Worm (Caenorhabditis elegans) whole organism, L3 larva: ENCODE measurements around the gene ifd-2.

Source experiments
- ZK546.5 ChIP-seq: sonication (generic microtip); optimal IDR thresholded peaks from 2 replicates; lab custom pipeline; 2017; ENCODE audit warnings: missing biosample characterization, missing genetic modification characterization
- ama-1 ChIP-seq: fragments of 150-350 bp; optimal IDR thresholded peaks from 2 replicates; lab custom pipeline; 2018
- ceh-28 ChIP-seq: fragments of 150-350 bp; optimal IDR thresholded peaks from 2 replicates; lab custom pipeline; 2014; ENCODE audit warnings: missing biosample characterization, missing genetic modification reagents, missing genetic modification characterization
- ceh-9 ChIP-seq: sonication (generic microtip); optimal IDR thresholded peaks from 2 replicates; lab custom pipeline; 2018; ENCODE audit warnings: missing biosample characterization, missing genetic modification characterization
- egl-27 ChIP-seq: sonication (generic microtip); optimal IDR thresholded peaks from 4 replicates; lab custom pipeline; 2017; ENCODE audit warnings: missing biosample characterization, missing genetic modification reagents, missing genetic modification characterization
- elt-1 ChIP-seq: fragments of 150-350 bp; optimal IDR thresholded peaks from 2 replicates; lab custom pipeline; 2014; ENCODE audit warnings: missing biosample characterization, missing genetic modification characterization
- elt-2 ChIP-seq: sonication (generic microtip); optimal IDR thresholded peaks from 2 replicates; lab custom pipeline; 2016; ENCODE audit warnings: missing genetic modification reagents, mild to moderate bottlenecking, missing genetic modification characterization, missing compliant biosample characterization
- fkh-2 ChIP-seq: fragments of 150-350 bp; optimal IDR thresholded peaks from 2 replicates; lab custom pipeline; 2014; ENCODE audit warnings: missing biosample characterization, missing genetic modification reagents, missing genetic modification characterization
- fos-1 ChIP-seq: fragments of 150-350 bp; optimal IDR thresholded peaks from 2 replicates; lab custom pipeline; 2014; ENCODE audit warnings: missing biosample characterization, missing genetic modification characterization
- hmg-11 ChIP-seq: sonication (generic microtip); optimal IDR thresholded peaks from 2 replicates; lab custom pipeline; 2016; ENCODE audit warnings: missing genetic modification characterization, missing compliant biosample characterization
- jun-1 ChIP-seq: fragments of 150-350 bp; optimal IDR thresholded peaks from 2 replicates; lab custom pipeline; 2014; ENCODE audit warnings: missing biosample characterization, missing genetic modification reagents, missing genetic modification characterization
- lin-15B ChIP-seq: fragments of 150-350 bp; optimal IDR thresholded peaks from 2 replicates; lab custom pipeline; 2014; ENCODE audit warnings: missing biosample characterization, missing genetic modification characterization
- lin-39 ChIP-seq: fragments of 150-350 bp; optimal IDR thresholded peaks from 2 replicates; lab custom pipeline; 2018; ENCODE audit warnings: missing biosample characterization, missing genetic modification reagents, missing genetic modification characterization
- lsy-12 ChIP-seq: sonication (generic microtip); optimal IDR thresholded peaks from 2 replicates; lab custom pipeline; 2016; ENCODE audit warnings: mild to moderate bottlenecking, missing genetic modification characterization, missing compliant biosample characterization
- mml-1 ChIP-seq: fragments of 150-350 bp; sonication (generic microtip); optimal IDR thresholded peaks from 3 replicates; lab custom pipeline; 2014; ENCODE audit warnings: missing biosample characterization, missing genetic modification characterization
- nfya-1 ChIP-seq: sonication (generic microtip); optimal IDR thresholded peaks from 2 replicates; lab custom pipeline; 2017; ENCODE audit warnings: missing genetic modification characterization, mild to moderate bottlenecking, missing compliant biosample characterization, antibody characterized with exemption, moderate library complexity; ENCODE audit not compliant: insufficient read depth
- nhr-11 ChIP-seq: fragments of 150-350 bp; optimal IDR thresholded peaks from 2 replicates; lab custom pipeline; 2014; ENCODE audit warnings: missing biosample characterization, missing genetic modification characterization
- nhr-12 ChIP-seq: fragments of 150-350 bp; optimal IDR thresholded peaks from 2 replicates; lab custom pipeline; 2014; ENCODE audit warnings: missing biosample characterization, missing genetic modification characterization
- nhr-25 ChIP-seq: sonication (generic microtip); optimal IDR thresholded peaks from 2 replicates; lab custom pipeline; 2017; ENCODE audit warnings: missing biosample characterization, missing genetic modification characterization
- nhr-28 ChIP-seq: fragments of 150-350 bp; optimal IDR thresholded peaks from 2 replicates; lab custom pipeline; 2014; ENCODE audit warnings: missing biosample characterization, missing genetic modification characterization
- nhr-43 ChIP-seq: sonication (generic microtip); optimal IDR thresholded peaks from 2 replicates; lab custom pipeline; 2016; ENCODE audit warnings: mild to moderate bottlenecking, missing genetic modification characterization, missing compliant biosample characterization; ENCODE audit not compliant: poor library complexity, severe bottlenecking
- nhr-76 ChIP-seq: fragments of 150-350 bp; sonication (generic microtip); optimal IDR thresholded peaks from 5 replicates; lab custom pipeline; 2014; ENCODE audit warnings: missing biosample characterization, missing genetic modification characterization
- pha-4 ChIP-seq: fragments of 150-350 bp; optimal IDR thresholded peaks from 2 replicates; lab custom pipeline; 2014; ENCODE audit warnings: missing biosample characterization, missing genetic modification reagents, missing genetic modification characterization
- pqm-1 ChIP-seq: fragments of 150-350 bp; optimal IDR thresholded peaks from 2 replicates; lab custom pipeline; 2017; ENCODE audit warnings: missing biosample characterization, missing genetic modification characterization, inconsistent platforms
- skn-1 ChIP-seq: fragments of 150-350 bp; optimal IDR thresholded peaks from 2 replicates; lab custom pipeline; 2014; ENCODE audit warnings: missing biosample characterization, missing genetic modification characterization
- snpc-4 ChIP-seq: fragments of 150-350 bp; optimal IDR thresholded peaks from 2 replicates; lab custom pipeline; 2014; ENCODE audit warnings: missing biosample characterization, missing genetic modification characterization
- tbx-2 ChIP-seq: sonication (generic microtip); optimal IDR thresholded peaks from 2 replicates; lab custom pipeline; 2016; ENCODE audit warnings: mild to moderate bottlenecking, missing genetic modification characterization, missing compliant biosample characterization
- unc-39 ChIP-seq: sonication (generic microtip); optimal IDR thresholded peaks from 4 replicates; lab custom pipeline; 2017; ENCODE audit warnings: missing biosample characterization, missing genetic modification characterization
- ztf-11 ChIP-seq: fragments of 150-350 bp; optimal IDR thresholded peaks from 2 replicates; lab custom pipeline; 2014; ENCODE audit warnings: missing biosample characterization, missing genetic modification characterization
- ztf-4 ChIP-seq: fragments of 150-350 bp; optimal IDR thresholded peaks from 2 replicates; lab custom pipeline; 2014; ENCODE audit warnings: missing biosample characterization, missing genetic modification characterization

The ifd-2 gene

DNA sequence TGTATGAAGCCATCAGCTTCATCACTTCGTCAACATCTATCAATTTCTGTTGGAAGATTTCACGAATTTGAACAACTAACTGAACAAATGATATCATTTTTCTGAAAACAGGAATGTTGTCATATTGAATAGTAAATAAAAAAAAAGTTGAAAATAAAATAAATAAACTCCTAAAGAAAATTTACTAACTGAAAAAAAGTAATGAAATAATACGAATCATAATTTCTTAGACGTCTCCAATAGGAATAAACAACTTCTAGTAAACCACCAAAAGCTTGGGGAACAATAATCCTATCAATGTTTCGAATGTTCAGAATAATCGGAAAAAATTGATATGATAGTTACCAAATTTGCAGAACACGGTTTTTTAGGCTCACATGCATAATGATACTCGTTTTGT lies 47.7 kb upstream of the ifd-2 start, which contains the start of gene cdo-1:
cdo-1 (minus strand) TSS at position 101 of the 400 bp plus-strand sequence.
- no peak for TF ChIP-seq nfya-1 (tag; lab: Kevin White, UChicago)
- no peak for TF ChIP-seq ztf-11 (tag; lab: Kevin White, UChicago)
- TF ChIP-seq fkh-2, result no peak
- no peak for TF ChIP-seq elt-1
- TF ChIP-seq jun-1 (tag; lab: Kevin White, UChicago), result no peak
- TF ChIP-seq ztf-4, result no peak
- no peak for TF ChIP-seq fos-1 (tag; lab: Kevin White, UChicago)
- no peak for TF ChIP-seq egl-27 (tag; lab: Kevin White, UChicago)
- TF ChIP-seq pqm-1 (tag; lab: Kevin White, UChicago), result no peak
- TF ChIP-seq elt-2 (tag; lab: Kevin White, UChicago), result no peak
- no peak for TF ChIP-seq ceh-9
- no peak for TF ChIP-seq tbx-2 (tag; lab: Kevin White, UChicago)
- no peak for TF ChIP-seq nhr-43 (tag; lab: Kevin White, UChicago)
- TF ChIP-seq lsy-12 (tag; lab: Kevin White, UChicago), result no peak
- no peak for TF ChIP-seq nhr-12
- no peak for TF ChIP-seq ceh-28 (tag; lab: Kevin White, UChicago)
- TF ChIP-seq skn-1 (tag; lab: Kevin White, UChicago), result no peak
- no peak for TF ChIP-seq lin-15B (tag; lab: Kevin White, UChicago)

DNA sequence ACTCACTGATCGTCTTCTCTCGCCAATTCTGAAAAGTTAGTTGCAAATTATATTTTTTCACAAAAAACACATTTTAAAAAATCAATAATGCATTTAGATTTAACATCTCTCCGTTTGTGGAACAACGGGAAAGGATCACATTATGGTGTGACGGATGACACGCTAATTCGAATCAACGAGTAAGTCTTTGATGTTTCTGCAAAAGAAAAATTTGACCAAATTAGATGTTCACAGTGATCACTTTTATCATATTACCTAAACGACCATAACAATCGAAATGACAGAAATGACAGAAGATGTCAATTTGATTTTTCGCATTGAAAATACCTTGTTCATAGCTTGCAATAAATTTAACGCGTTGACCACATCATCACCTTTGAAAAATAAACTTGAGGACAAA lies 45.6 kb upstream of the ifd-2 start:
- no peak for TF ChIP-seq unc-39
- no peak for TF ChIP-seq ama-1 (lab: Kevin White, UChicago)
- no peak for TF ChIP-seq skn-1 (tag; lab: Kevin White, UChicago)

DNA sequence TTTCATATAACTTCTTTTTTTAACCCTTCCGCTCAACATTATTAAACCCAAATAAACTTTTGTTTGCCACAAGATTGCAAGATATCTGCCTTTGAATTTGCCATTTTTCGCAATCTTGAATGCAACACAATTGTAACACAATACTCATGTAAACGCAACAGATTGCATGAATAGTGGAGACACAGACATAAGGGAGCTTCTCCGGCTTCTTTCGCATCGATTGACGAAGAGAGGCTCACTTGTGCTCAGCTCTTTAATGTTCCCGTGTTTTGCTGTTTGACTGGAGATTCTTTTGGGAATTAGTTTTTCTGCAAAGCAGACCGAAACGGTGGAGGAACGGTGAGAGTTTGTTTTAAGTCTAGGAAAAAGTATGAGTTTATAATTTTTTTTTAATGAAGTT lies 43.7 kb upstream of the ifd-2 start, which contains the start of gene F56F10.2:
F56F10.2 (plus strand) TSS at position 215 of the 400 bp plus-strand sequence.
- TF ChIP-seq ztf-11 (tag; lab: Kevin White, UChicago) (no peak), hmg-11 (tag; lab: Kevin White, UChicago) (peak; percentile 30), elt-2 (tag; lab: Kevin White, UChicago) (no peak), elt-1 (peak; percentile 14), nhr-43 (tag; lab: Kevin White, UChicago) (no peak), skn-1 (tag; lab: Kevin White, UChicago) (no peak), nfya-1 (tag; lab: Kevin White, UChicago) (peak; percentile 51), snpc-4 (tag; lab: Kevin White, UChicago) (no peak), ZK546.5 (no peak), lin-39 (tag; lab: Kevin White, UChicago) (peak; percentile 65), fos-1 (tag; lab: Kevin White, UChicago) (no peak)

DNA sequence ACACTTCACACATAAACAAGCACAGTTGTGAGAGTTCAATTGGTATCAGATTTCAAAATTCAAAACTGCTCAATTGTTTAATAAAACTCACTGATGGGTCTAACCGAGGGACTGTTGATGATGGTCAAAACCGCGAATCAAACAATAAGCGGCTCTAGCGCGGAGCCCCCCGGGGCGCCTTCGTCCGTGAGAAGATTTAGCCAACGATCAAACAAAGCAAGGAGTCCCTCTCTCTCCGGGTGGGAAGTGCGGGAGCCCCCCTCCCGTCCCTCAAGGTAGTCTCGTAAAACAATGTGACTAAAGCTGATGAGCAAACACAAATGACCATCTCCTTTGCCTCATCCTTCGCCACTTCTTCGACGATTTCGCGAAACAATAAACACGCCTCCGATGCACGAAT lies 41.9 kb upstream of the ifd-2 start:
- no peak for TF ChIP-seq nhr-12
- TF ChIP-seq nhr-76 (tag; lab: Kevin White, UChicago), result no peak
- TF ChIP-seq pha-4 (tag; lab: Kevin White, UChicago), result peak; percentile 7

DNA sequence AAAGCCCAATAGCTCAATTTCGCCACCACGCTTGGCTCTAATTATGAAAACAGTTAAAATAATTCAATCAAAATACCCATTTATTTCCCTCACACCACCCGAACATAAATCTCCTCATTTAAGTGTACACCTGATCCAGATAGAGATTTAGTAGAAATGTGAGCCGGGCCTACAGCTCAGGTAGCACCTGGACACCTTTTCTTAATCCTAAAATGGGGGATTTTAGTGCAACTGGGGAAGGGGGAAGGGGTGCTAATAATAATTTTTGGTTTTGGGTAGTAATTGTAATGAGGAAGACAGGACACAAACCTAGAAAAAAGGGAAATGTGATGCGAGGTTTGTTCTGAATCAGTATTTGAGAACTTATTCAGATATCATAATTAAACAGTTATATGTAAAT lies 37.9 kb upstream of the ifd-2 start:
- TF ChIP-seq fos-1 (tag; lab: Kevin White, UChicago) (no peak), nhr-11 (tag; lab: Kevin White, UChicago) (no peak), nhr-28 (tag; lab: Kevin White, UChicago) (no peak), mml-1 (tag; lab: Kevin White, UChicago) (no peak), snpc-4 (tag; lab: Kevin White, UChicago) (no peak)
- TF ChIP-seq, all 47 proteins: peak for 0

DNA sequence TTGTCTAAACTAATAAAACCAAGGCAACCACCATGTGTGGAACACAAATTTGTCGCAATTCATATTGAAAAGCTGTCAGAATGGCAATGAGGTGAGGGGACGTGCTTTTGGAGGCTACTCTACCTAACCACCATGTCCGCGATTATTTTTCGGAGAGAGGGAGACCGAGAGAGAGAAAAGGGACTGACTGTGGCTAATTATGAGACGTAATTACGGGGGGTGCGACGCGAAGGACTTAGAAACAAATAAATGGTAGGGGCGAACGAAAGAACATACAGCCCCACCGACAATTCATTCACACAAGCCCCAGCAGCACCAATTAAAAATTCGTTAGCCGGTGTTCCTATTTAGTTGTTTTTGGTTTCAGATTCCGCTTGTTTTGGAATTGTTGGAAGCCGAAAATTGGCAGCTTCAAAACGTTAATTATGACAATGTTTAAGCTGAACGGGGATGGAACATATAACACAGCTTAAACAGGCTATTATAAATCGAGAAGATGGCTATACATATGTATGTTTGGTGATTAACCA lies 37.1 kb upstream of the ifd-2 start:
- TF ChIP-seq ztf-11 (tag; lab: Kevin White, UChicago), result no peak
- peak; percentile 27 for TF ChIP-seq nhr-25 (tag; lab: Kevin White, UChicago)
